Worm (Caenorhabditis elegans) whole organism, L1 larva: ENCODE measurements around the gene F32D1.7.

ENCODE experiments used
- Y116A8C.19 ChIP-seq: sonication (generic microtip); optimal IDR thresholded peaks from 2 replicates; lab custom pipeline; 2016; ENCODE audit warnings: missing compliant biosample characterization, missing genetic modification characterization, borderline replicate concordance
- efl-1 ChIP-seq, 4 experiments: fragments of 150-350 bp; optimal IDR thresholded peaks in 3 of 4; peaks in 1 of 4; 1 replicate in 1 of 4; 2 replicates in 3 of 4; lab custom pipeline; 2014; ENCODE audit warnings: missing biosample characterization in 2 of 4, missing genetic modification characterization in 2 of 4, missing genetic modification reagents in 2 of 4
- mab-9 ChIP-seq: fragments of 200-800 bp; sonication (Bioruptor generic); IDR thresholded peaks from 2 replicates; pipeline ENCODE4 v1.3.6; 2022; ENCODE audit warnings: missing genetic modification reagents, missing genetic modification characterization, missing compliant biosample characterization
- nhr-11 ChIP-seq: fragments of 150-350 bp; optimal IDR thresholded peaks from 2 replicates; lab custom pipeline; 2014; ENCODE audit warnings: missing biosample characterization, missing genetic modification characterization
- nhr-90 ChIP-seq: sonication (generic microtip); optimal IDR thresholded peaks from 2 replicates; lab custom pipeline; 2016; ENCODE audit warnings: mild to moderate bottlenecking, missing genetic modification characterization, missing compliant biosample characterization; ENCODE audit not compliant: poor library complexity
- pax-3 ChIP-seq: fragments of 200-800 bp; sonication (Bioruptor generic); optimal IDR thresholded peaks from 2 replicates; lab custom pipeline; 2018; ENCODE audit warnings: mild to moderate bottlenecking, missing genetic modification characterization, moderate library complexity, missing compliant biosample characterization
- rnt-1 ChIP-seq: sonication (generic microtip); optimal IDR thresholded peaks from 2 replicates; lab custom pipeline; 2016; ENCODE audit warnings: mild to moderate bottlenecking, missing genetic modification characterization, moderate library complexity, missing compliant biosample characterization
- snu-23 ChIP-seq: sonication (generic microtip); optimal IDR thresholded peaks from 2 replicates; lab custom pipeline; 2016; ENCODE audit warnings: missing genetic modification characterization, missing compliant biosample characterization
- sptf-1 ChIP-seq: fragments of 150-350 bp; optimal IDR thresholded peaks from 2 replicates; lab custom pipeline; 2014; ENCODE audit warnings: missing biosample characterization, missing genetic modification characterization

DNA sequence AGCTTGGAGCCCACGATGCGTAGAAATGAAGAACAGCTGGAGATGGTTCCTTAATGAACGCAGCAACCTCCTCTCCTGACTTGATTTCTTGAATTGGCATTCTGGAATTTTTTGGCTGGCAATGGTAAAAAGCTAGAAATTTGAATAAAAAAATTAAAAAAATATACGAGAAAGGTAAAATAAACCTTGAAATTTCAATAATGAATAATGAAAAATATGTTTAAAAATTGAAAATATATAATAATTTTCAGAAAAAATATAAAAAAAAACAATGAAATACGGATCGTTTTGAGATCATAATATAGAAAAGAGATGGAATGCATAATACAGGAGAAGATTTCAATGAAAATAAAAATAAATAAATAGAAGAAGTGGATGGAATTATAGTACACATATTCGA, 34.8 kb downstream of the F32D1.7 start, which contains the start of gene glrx-3:
- TF ChIP-seq pax-3, result no peak
- no peak for TF ChIP-seq efl-1 (optimal IDR thresholded peaks at IDR 0.05; lab: Kevin White, UChicago)
- no peak for TF ChIP-seq efl-1 (GFP tag; optimal IDR thresholded peaks at IDR 0.05 in 1 of 2; lab: Kevin White, UChicago)
- no peak for TF ChIP-seq nhr-11
- TF ChIP-seq snu-23 (GFP tag; lab: Kevin White, UChicago), result no peak
- no peak for TF ChIP-seq Y116A8C.19 (tag; lab: Kevin White, UChicago)
- no peak for TF ChIP-seq sptf-1 (tag; lab: Kevin White, UChicago)
- TF ChIP-seq rnt-1 (tag; lab: Kevin White, UChicago), result no peak
- no peak for TF ChIP-seq mab-9
- TF ChIP-seq nhr-90 (tag; lab: Kevin White, UChicago), result no peak
